Fruit fly (Drosophila melanogaster) whole organism, embryonic: ENCODE results near the gene CG4074.

Source experiments
- ATbp ChIP-seq: fragments of 200-800 bp; sonication (Bioruptor generic); optimal IDR thresholded peaks from 2 replicates; lab custom pipeline; 2017; ENCODE audit warnings: missing biosample characterization, mild to moderate bottlenecking, missing genetic modification characterization, missing genetic modification reagents
- Adf1 ChIP-seq: fragments of 200-800 bp; sonication (Bioruptor generic); IDR thresholded peaks from 2 replicates; pipeline ENCODE4 v1.3.6; 2022; ENCODE audit warnings: missing biosample characterization, missing genetic modification characterization
- Awh ChIP-seq: fragments of 200-800 bp; sonication (Bioruptor generic); IDR thresholded peaks from 2 replicates; pipeline ENCODE4, ENCODE4 v1.3.6; 2022; ENCODE audit warnings: missing biosample characterization, missing genetic modification characterization
- CG10321 ChIP-seq: fragments of 200-800 bp; sonication (Bioruptor generic); IDR thresholded peaks from 2 replicates; pipeline ENCODE4 v1.3.6; 2022; ENCODE audit warnings: missing biosample characterization, missing genetic modification characterization
- CG11247 ChIP-seq: fragments of 200-800 bp; sonication (Bioruptor generic); IDR thresholded peaks from 2 replicates; pipeline ENCODE4 v1.3.6; 2022; ENCODE audit warnings: missing biosample characterization, missing genetic modification characterization
- CG1233 ChIP-seq: fragments of 200-800 bp; sonication (Bioruptor generic); optimal IDR thresholded peaks from 4 replicates; lab custom pipeline; 2018; ENCODE audit warnings: missing biosample characterization, mild to moderate bottlenecking, missing genetic modification characterization
- CG12391 ChIP-seq: fragments of 200-800 bp; sonication (Bioruptor generic); optimal IDR thresholded peaks from 3 replicates; lab custom pipeline; 2018; ENCODE audit warnings: missing biosample characterization, mild to moderate bottlenecking, missing genetic modification characterization, moderate library complexity
- CG14710 ChIP-seq: fragments of 200-800 bp; sonication (Bioruptor generic); optimal IDR thresholded peaks from 3 replicates; lab custom pipeline; 2019; ENCODE audit warnings: missing biosample characterization, mild to moderate bottlenecking, missing genetic modification characterization, moderate library complexity
- CG17361 ChIP-seq: fragments of 200-800 bp; sonication (Bioruptor generic); IDR thresholded peaks from 3 replicates; pipeline ENCODE4 v1.3.6; 2022; ENCODE audit warnings: missing biosample characterization, missing genetic modification characterization
- CG2889 ChIP-seq: fragments of 200-800 bp; sonication (Bioruptor generic); IDR thresholded peaks from 3 replicates; pipeline ENCODE4 v1.3.6; 2022; ENCODE audit warnings: missing biosample characterization, missing genetic modification characterization
- CG31388 ChIP-seq: fragments of 200-800 bp; sonication (Bioruptor generic); optimal IDR thresholded peaks from 2 replicates; lab custom pipeline; 2016; ENCODE audit warnings: missing biosample characterization, missing genetic modification characterization
- CG31441 ChIP-seq: fragments of 200-800 bp; sonication (Bioruptor generic); IDR thresholded peaks from 2 replicates; pipeline ENCODE4 v1.3.6; 2022; ENCODE audit warnings: missing biosample characterization, missing genetic modification characterization
- CG32532 ChIP-seq: fragments of 200-800 bp; sonication (Bioruptor generic); IDR thresholded peaks from 2 replicates; pipeline ENCODE4 v1.3.6; 2022; ENCODE audit warnings: missing biosample characterization, missing genetic modification characterization
- CG43689 ChIP-seq: fragments of 200-800 bp; sonication (Bioruptor generic); IDR thresholded peaks from 2 replicates; pipeline ENCODE4 v1.3.6; 2022; ENCODE audit warnings: missing biosample characterization, missing genetic modification characterization
- CG6272 ChIP-seq: fragments of 200-800 bp; sonication (Bioruptor generic); IDR thresholded peaks from 2 replicates; pipeline ENCODE4 v1.3.6; 2022; ENCODE audit warnings: missing biosample characterization, missing genetic modification characterization
- CG6683 ChIP-seq: fragments of 200-800 bp; sonication (Bioruptor generic); optimal IDR thresholded peaks from 2 replicates; lab custom pipeline; 2017; ENCODE audit warnings: missing biosample characterization, mild to moderate bottlenecking, missing genetic modification characterization, missing genetic modification reagents
- CG8359 ChIP-seq: fragments of 200-800 bp; sonication (Bioruptor generic); optimal IDR thresholded peaks from 2 replicates; lab custom pipeline; 2017; ENCODE audit warnings: missing biosample characterization, mild to moderate bottlenecking, missing genetic modification characterization, borderline replicate concordance
- CG8388 ChIP-seq: fragments of 200-800 bp; sonication (Bioruptor generic); optimal IDR thresholded peaks from 2 replicates; lab custom pipeline; 2019; ENCODE audit warnings: missing biosample characterization, mild to moderate bottlenecking, missing genetic modification characterization, moderate library complexity
- CG8924 ChIP-seq: fragments of 200-800 bp; optimal IDR thresholded peaks from 3 replicates; lab custom pipeline; 2019; ENCODE audit warnings: missing biosample characterization, mild to moderate bottlenecking, missing genetic modification characterization, moderate library complexity
- CG9727 ChIP-seq: fragments of 200-800 bp; sonication (Bioruptor generic); optimal IDR thresholded peaks from 3 replicates; lab custom pipeline; 2017; ENCODE audit warnings: missing biosample characterization, mild to moderate bottlenecking, missing genetic modification characterization
- Camta ChIP-seq: fragments of 200-800 bp; sonication (Bioruptor generic); optimal IDR thresholded peaks from 2 replicates; lab custom pipeline; 2016; ENCODE audit warnings: missing biosample characterization, missing genetic modification characterization
- CoRest ChIP-seq: fragments of 200-800 bp; sonication (Bioruptor generic); optimal IDR thresholded peaks from 3 replicates; lab custom pipeline; 2018; ENCODE audit warnings: missing biosample characterization, mild to moderate bottlenecking, missing genetic modification characterization, moderate library complexity
- Dip3 ChIP-seq: fragments of 200-800 bp; sonication (Bioruptor generic); optimal IDR thresholded peaks from 3 replicates; lab custom pipeline; 2016; ENCODE audit warnings: missing biosample characterization, missing genetic modification characterization
- Dp ChIP-seq: fragments of 200-800 bp; sonication (Bioruptor generic); optimal IDR thresholded peaks from 2 replicates; lab custom pipeline; 2018; ENCODE audit warnings: missing biosample characterization, mild to moderate bottlenecking, missing genetic modification characterization, moderate library complexity
- E2f2 ChIP-seq: fragments of 200-800 bp; sonication (Bioruptor generic); IDR thresholded peaks from 2 replicates; pipeline ENCODE4 v1.3.6; 2022; ENCODE audit warnings: missing biosample characterization, missing genetic modification characterization
- Fer3 ChIP-seq: fragments of 200-800 bp; sonication (Bioruptor generic); optimal IDR thresholded peaks from 2 replicates; lab custom pipeline; 2018; ENCODE audit warnings: missing biosample characterization, mild to moderate bottlenecking, missing genetic modification characterization, moderate library complexity
- GATAe ChIP-seq: fragments of 200-800 bp; sonication (Bioruptor generic); conservative IDR thresholded peaks from 2 replicates; pipeline ENCODE4 v1.3.6; 2022; ENCODE audit warnings: missing biosample characterization, missing genetic modification characterization
- Hmx ChIP-seq: fragments of 200-800 bp; sonication (Bioruptor generic); optimal IDR thresholded peaks from 2 replicates; lab custom pipeline; 2016; ENCODE audit warnings: missing biosample characterization, missing genetic modification characterization
- Lim3 ChIP-seq: fragments of 200-800 bp; sonication (Bioruptor generic); IDR thresholded peaks from 2 replicates; pipeline ENCODE4 v1.3.6; 2022; ENCODE audit warnings: missing biosample characterization, missing genetic modification characterization
- MESR4 ChIP-seq: fragments of 200-800 bp; sonication (Bioruptor generic); optimal IDR thresholded peaks from 2 replicates; lab custom pipeline; 2018; ENCODE audit warnings: missing biosample characterization, mild to moderate bottlenecking, missing genetic modification characterization, moderate library complexity
- Mad ChIP-seq: fragments of 200-800 bp; sonication (Bioruptor generic); optimal IDR thresholded peaks from 2 replicates; lab custom pipeline; 2016; ENCODE audit warnings: missing biosample characterization, missing genetic modification characterization
- Myb ChIP-seq: fragments of 200-800 bp; sonication (Bioruptor generic); optimal IDR thresholded peaks from 2 replicates; lab custom pipeline; 2016; ENCODE audit warnings: missing biosample characterization, missing genetic modification characterization
- Nf-YC ChIP-seq: fragments of 200-800 bp; optimal IDR thresholded peaks from 3 replicates; lab custom pipeline; 2019; ENCODE audit warnings: missing biosample characterization, mild to moderate bottlenecking, missing genetic modification characterization, moderate library complexity
- Oaz ChIP-seq: fragments of 200-800 bp; sonication (Bioruptor generic); IDR thresholded peaks from 2 replicates; pipeline ENCODE4 v1.3.6; 2022; ENCODE audit warnings: missing biosample characterization, missing genetic modification characterization
- Side ChIP-seq: fragments of 200-800 bp; sonication (Bioruptor generic); optimal IDR thresholded peaks from 2 replicates; lab custom pipeline; 2016; ENCODE audit warnings: missing biosample characterization, missing genetic modification characterization
- Six4 ChIP-seq: fragments of 200-800 bp; sonication (Bioruptor generic); optimal IDR thresholded peaks from 2 replicates; lab custom pipeline; 2016; ENCODE audit warnings: missing biosample characterization, missing genetic modification characterization
- Trl ChIP-seq, 3 experiments: fragments of >200 bp in 2 of 3; fragments of 200-800 bp in 1 of 3; sonication (Bioruptor generic) in 1 of 3; optimal IDR thresholded peaks; 2 replicates in 1 of 3; 3 replicates in 2 of 3; lab custom pipeline; 2016 to 2017; ENCODE audit warnings: missing biosample characterization in 1 of 3, missing genetic modification characterization in 1 of 3
- Xrp1 ChIP-seq: fragments of 200-800 bp; sonication (Bioruptor generic); IDR thresholded peaks from 2 replicates; pipeline ENCODE4 v1.3.6; 2022; ENCODE audit warnings: missing biosample characterization, missing genetic modification characterization
- aop ChIP-seq: fragments of 200-800 bp; sonication (Bioruptor generic); IDR thresholded peaks from 2 replicates; pipeline ENCODE4 v1.3.6; 2022; ENCODE audit warnings: missing biosample characterization, missing genetic modification characterization
- crc ChIP-seq: fragments of 200-800 bp; sonication (Bioruptor generic); optimal IDR thresholded peaks from 2 replicates; lab custom pipeline; 2016; ENCODE audit warnings: missing biosample characterization, missing genetic modification characterization
- eve ChIP-seq, 2 experiments: fragments of >200 bp; optimal IDR thresholded peaks; 2 replicates each; lab custom pipeline; 2017; ENCODE audit warnings: missing biosample characterization in 2 of 2, missing genetic modification characterization in 2 of 2
- gcm ChIP-seq: fragments of 200-800 bp; sonication (Bioruptor generic); optimal IDR thresholded peaks from 2 replicates; lab custom pipeline; 2019; ENCODE audit warnings: missing biosample characterization, mild to moderate bottlenecking, missing genetic modification characterization, moderate library complexity
- gsb-n ChIP-seq: fragments of 200-800 bp; sonication (Bioruptor generic); optimal IDR thresholded peaks from 3 replicates; lab custom pipeline; 2018; ENCODE audit warnings: missing biosample characterization, mild to moderate bottlenecking, missing genetic modification characterization
- hbn ChIP-seq: fragments of 200-800 bp; sonication (Bioruptor generic); IDR thresholded peaks from 2 replicates; pipeline ENCODE4 v1.3.6; 2022; ENCODE audit warnings: missing biosample characterization, missing genetic modification characterization; ENCODE audit not compliant: partially characterized antibody
- kni ChIP-seq: fragments of 200-800 bp; sonication (Bioruptor generic); optimal IDR thresholded peaks from 3 replicates; lab custom pipeline; 2017; ENCODE audit warnings: mild to moderate bottlenecking, missing biosample characterization, missing genetic modification reagents, missing genetic modification characterization
- mirr ChIP-seq: fragments of 200-800 bp; sonication (Bioruptor generic); optimal IDR thresholded peaks from 3 replicates; lab custom pipeline; 2018; ENCODE audit warnings: missing biosample characterization, mild to moderate bottlenecking, missing genetic modification characterization
- pnt ChIP-seq: fragments of 200-800 bp; sonication (Bioruptor generic); optimal IDR thresholded peaks from 3 replicates; lab custom pipeline; 2016; ENCODE audit warnings: missing biosample characterization, missing genetic modification characterization
- rib ChIP-seq: fragments of 200-800 bp; sonication (Bioruptor generic); IDR thresholded peaks from 2 replicates; pipeline ENCODE4 v1.3.6; 2022; ENCODE audit warnings: missing biosample characterization, missing genetic modification characterization
- row ChIP-seq: fragments of 200-800 bp; sonication (Bioruptor generic); IDR thresholded peaks from 3 replicates; pipeline ENCODE4 v1.3.6; 2022; ENCODE audit warnings: missing biosample characterization, missing genetic modification characterization
- slbo ChIP-seq: fragments of 200-800 bp; sonication (Bioruptor generic); IDR thresholded peaks from 2 replicates; pipeline ENCODE4 v1.3.6; 2022; ENCODE audit warnings: missing biosample characterization, missing genetic modification characterization
- toy ChIP-seq: fragments of 200-800 bp; sonication (Bioruptor generic); IDR thresholded peaks from 2 replicates; pipeline ENCODE4 v1.3.6; 2022; ENCODE audit warnings: missing biosample characterization, missing genetic modification characterization
- trem ChIP-seq: fragments of 200-800 bp; optimal IDR thresholded peaks from 3 replicates; lab custom pipeline; 2019; ENCODE audit warnings: missing biosample characterization, mild to moderate bottlenecking, missing genetic modification characterization, moderate library complexity

The CG4074 gene

dm6 chr3L:20792693-20793092 is 23.4 kb upstream of the CG4074 start, which contains the start of gene Six4 (continued):
- TF ChIP-seq CG32532 (GFP tag; lab: Robert Waterston, UW) (no peak), CG1233 (GFP tag; lab: Kevin White, UChicago) (peak; percentile 20), hbn (GFP tag; lab: Robert Waterston, UW) (no peak), CG10321 (no peak), crc (GFP tag; lab: Kevin White, UChicago) (no peak), Mad (no peak), toy (GFP tag; lab: Robert Waterston, UW) (no peak), Oaz (GFP tag; lab: Robert Waterston, UW) (no peak), CG31441 (GFP tag; lab: Robert Waterston, UW) (no peak), Lim3 (GFP tag; lab: Robert Waterston, UW) (no peak), CG31388 (GFP tag; lab: Kevin White, UChicago) (no peak), CG8359 (no peak), CG8924 (tag; lab: Kevin White, UChicago) (peak; percentile 40), pnt (GFP tag; lab: Kevin White, UChicago) (no peak), Trl (optimal IDR thresholded peaks at IDR 0.05; lab: Kevin White, UChicago) (no peak), Trl (GFP tag; optimal IDR thresholded peaks at IDR 0.05; lab: Kevin White, UChicago) (no peak), kni (peak; percentile 54), CG2889 (GFP tag; lab: Robert Waterston, UW) (no peak), Adf1 (no peak), E2f2 (no peak), CG6683 (GFP tag; lab: Kevin White, UChicago) (no peak), Side (no peak), GATAe (GFP tag; lab: Robert Waterston, UW) (no peak), CG6272 (no peak), Nf-YC (tag; lab: Kevin White, UChicago) (peak; percentile 94), MESR4 (no peak), CG11247 (GFP tag; lab: Robert Waterston, UW) (no peak), row (GFP tag; lab: Robert Waterston, UW) (no peak), Myb (GFP tag; lab: Kevin White, UChicago) (no peak), CG9727 (GFP tag; lab: Kevin White, UChicago) (peak; percentile 17), gsb-n (tag; lab: Kevin White, UChicago) (no peak), Xrp1 (GFP tag; lab: Robert Waterston, UW) (no peak), Camta (GFP tag; lab: Kevin White, UChicago) (no peak), CG12391 (tag; lab: Kevin White, UChicago) (no peak), Dp (GFP tag; lab: Kevin White, UChicago) (no peak), mirr (GFP tag; lab: Kevin White, UChicago) (no peak), CG8388 (peak; percentile 27), CG14710 (tag; lab: Kevin White, UChicago) (peak; percentile 24), rib (GFP tag; lab: Robert Waterston, UW) (no peak), slbo (GFP tag; lab: Robert Waterston, UW) (no peak), CoRest (tag; lab: Kevin White, UChicago) (peak; percentile 5), Hmx (GFP tag; lab: Kevin White, UChicago) (no peak), eve (GFP tag; optimal IDR thresholded peaks at IDR 0.05; lab: Kevin White, UChicago) (no peak), Six4 (GFP tag; lab: Kevin White, UChicago) (peak; percentile 29), CG17361 (GFP tag; lab: Robert Waterston, UW) (no peak), aop (GFP tag; lab: Robert Waterston, UW) (no peak), Fer3 (tag; lab: Kevin White, UChicago) (no peak), gcm (peak; percentile 24), Dip3 (GFP tag; lab: Kevin White, UChicago) (no peak), CG43689 (no peak), ATbp (GFP tag; lab: Kevin White, UChicago) (no peak), trem (peak; percentile 18), Awh (GFP tag; lab: Robert Waterston, UW) (no peak)
